Worm (Caenorhabditis elegans) whole organism, L3 larva: Measurements from ENCODE around the gene C17G1.5.

ENCODE experiments used
- R02D3.7 ChIP-seq: fragments of 150-350 bp; optimal IDR thresholded peaks from 2 replicates; lab custom pipeline; 2014; ENCODE audit warnings: missing biosample characterization, missing genetic modification characterization
- ZK546.5 ChIP-seq: sonication (generic microtip); optimal IDR thresholded peaks from 2 replicates; lab custom pipeline; 2017; ENCODE audit warnings: missing biosample characterization, missing genetic modification characterization
- aly-2 ChIP-seq: fragments of 150-350 bp; optimal IDR thresholded peaks from 2 replicates; lab custom pipeline; 2014; ENCODE audit warnings: missing biosample characterization, missing genetic modification characterization
- ceh-16 ChIP-seq: sonication (generic microtip); optimal IDR thresholded peaks from 2 replicates; lab custom pipeline; 2017; ENCODE audit warnings: missing biosample characterization, missing genetic modification characterization
- ceh-28 ChIP-seq: fragments of 150-350 bp; optimal IDR thresholded peaks from 2 replicates; lab custom pipeline; 2014; ENCODE audit warnings: missing biosample characterization, missing genetic modification reagents, missing genetic modification characterization
- ceh-9 ChIP-seq: sonication (generic microtip); optimal IDR thresholded peaks from 2 replicates; lab custom pipeline; 2018; ENCODE audit warnings: missing biosample characterization, missing genetic modification characterization
- egl-27 ChIP-seq: sonication (generic microtip); optimal IDR thresholded peaks from 4 replicates; lab custom pipeline; 2017; ENCODE audit warnings: missing biosample characterization, missing genetic modification reagents, missing genetic modification characterization
- elt-1 ChIP-seq: fragments of 150-350 bp; optimal IDR thresholded peaks from 2 replicates; lab custom pipeline; 2014; ENCODE audit warnings: missing biosample characterization, missing genetic modification characterization
- elt-2 ChIP-seq: sonication (generic microtip); optimal IDR thresholded peaks from 2 replicates; lab custom pipeline; 2016; ENCODE audit warnings: missing genetic modification reagents, mild to moderate bottlenecking, missing genetic modification characterization, missing compliant biosample characterization
- elt-3 ChIP-seq, 3 experiments: fragments of 150-350 bp in 1 of 3; sonication (generic microtip) in 2 of 3; optimal IDR thresholded peaks; 2 replicates in 2 of 3; 4 replicates in 1 of 3; lab custom pipeline; 2014 to 2017; ENCODE audit warnings: missing biosample characterization in 3 of 3, missing genetic modification characterization in 3 of 3
- eor-1 ChIP-seq, 2 experiments: fragments of 150-350 bp; optimal IDR thresholded peaks; 2 replicates each; lab custom pipeline; 2014 to 2018; ENCODE audit warnings: missing biosample characterization in 2 of 2, missing genetic modification characterization in 2 of 2
- fkh-10 ChIP-seq: sonication (generic microtip); optimal IDR thresholded peaks from 2 replicates; lab custom pipeline; 2017; ENCODE audit warnings: missing biosample characterization, missing genetic modification reagents, missing genetic modification characterization
- fos-1 ChIP-seq: fragments of 150-350 bp; optimal IDR thresholded peaks from 2 replicates; lab custom pipeline; 2014; ENCODE audit warnings: missing biosample characterization, missing genetic modification characterization
- hmg-11 ChIP-seq: sonication (generic microtip); optimal IDR thresholded peaks from 2 replicates; lab custom pipeline; 2016; ENCODE audit warnings: missing genetic modification characterization, missing compliant biosample characterization
- lsy-12 ChIP-seq: sonication (generic microtip); optimal IDR thresholded peaks from 2 replicates; lab custom pipeline; 2016; ENCODE audit warnings: mild to moderate bottlenecking, missing genetic modification characterization, missing compliant biosample characterization
- mdl-1 ChIP-seq: fragments of 150-350 bp; optimal IDR thresholded peaks from 2 replicates; lab custom pipeline; 2014; ENCODE audit warnings: missing biosample characterization, missing genetic modification characterization
- mml-1 ChIP-seq: fragments of 150-350 bp; sonication (generic microtip); optimal IDR thresholded peaks from 3 replicates; lab custom pipeline; 2014; ENCODE audit warnings: missing biosample characterization, missing genetic modification characterization
- nfya-1 ChIP-seq: sonication (generic microtip); optimal IDR thresholded peaks from 2 replicates; lab custom pipeline; 2017; ENCODE audit warnings: missing genetic modification characterization, mild to moderate bottlenecking, missing compliant biosample characterization, antibody characterized with exemption, moderate library complexity; ENCODE audit not compliant: insufficient read depth
- nhr-11 ChIP-seq: fragments of 150-350 bp; optimal IDR thresholded peaks from 2 replicates; lab custom pipeline; 2014; ENCODE audit warnings: missing biosample characterization, missing genetic modification characterization
- nhr-237 ChIP-seq: fragments of 150-350 bp; optimal IDR thresholded peaks from 2 replicates; lab custom pipeline; 2014; ENCODE audit warnings: missing biosample characterization, missing genetic modification characterization
- nhr-25 ChIP-seq: sonication (generic microtip); optimal IDR thresholded peaks from 2 replicates; lab custom pipeline; 2017; ENCODE audit warnings: missing biosample characterization, missing genetic modification characterization
- nhr-28 ChIP-seq: fragments of 150-350 bp; optimal IDR thresholded peaks from 2 replicates; lab custom pipeline; 2014; ENCODE audit warnings: missing biosample characterization, missing genetic modification characterization
- nhr-67 ChIP-seq: fragments of 150-350 bp; optimal IDR thresholded peaks from 2 replicates; lab custom pipeline; 2014; ENCODE audit warnings: missing biosample characterization, missing genetic modification characterization
- pha-4 ChIP-seq: fragments of 150-350 bp; optimal IDR thresholded peaks from 2 replicates; lab custom pipeline; 2014; ENCODE audit warnings: missing biosample characterization, missing genetic modification reagents, missing genetic modification characterization
- pqm-1 ChIP-seq: fragments of 150-350 bp; optimal IDR thresholded peaks from 2 replicates; lab custom pipeline; 2017; ENCODE audit warnings: missing biosample characterization, missing genetic modification characterization, inconsistent platforms
- sea-2 ChIP-seq: fragments of 150-350 bp; sonication (generic microtip); optimal IDR thresholded peaks from 4 replicates; lab custom pipeline; 2014; ENCODE audit warnings: missing biosample characterization, missing genetic modification reagents, missing genetic modification characterization
- skn-1 ChIP-seq: fragments of 150-350 bp; optimal IDR thresholded peaks from 2 replicates; lab custom pipeline; 2014; ENCODE audit warnings: missing biosample characterization, missing genetic modification characterization
- snpc-4 ChIP-seq: fragments of 150-350 bp; optimal IDR thresholded peaks from 2 replicates; lab custom pipeline; 2014; ENCODE audit warnings: missing biosample characterization, missing genetic modification characterization
- unc-62 ChIP-seq: fragments of 150-350 bp; sonication (generic microtip); optimal IDR thresholded peaks from 4 replicates; lab custom pipeline; 2014; ENCODE audit warnings: missing biosample characterization, missing genetic modification reagents, missing genetic modification characterization
- zag-1 ChIP-seq: fragments of 150-350 bp; optimal IDR thresholded peaks from 2 replicates; lab custom pipeline; 2014; ENCODE audit warnings: missing biosample characterization, missing genetic modification characterization
- ztf-4 ChIP-seq: fragments of 150-350 bp; optimal IDR thresholded peaks from 2 replicates; lab custom pipeline; 2014; ENCODE audit warnings: missing biosample characterization, missing genetic modification characterization

C17G1.5 gene

DNA sequence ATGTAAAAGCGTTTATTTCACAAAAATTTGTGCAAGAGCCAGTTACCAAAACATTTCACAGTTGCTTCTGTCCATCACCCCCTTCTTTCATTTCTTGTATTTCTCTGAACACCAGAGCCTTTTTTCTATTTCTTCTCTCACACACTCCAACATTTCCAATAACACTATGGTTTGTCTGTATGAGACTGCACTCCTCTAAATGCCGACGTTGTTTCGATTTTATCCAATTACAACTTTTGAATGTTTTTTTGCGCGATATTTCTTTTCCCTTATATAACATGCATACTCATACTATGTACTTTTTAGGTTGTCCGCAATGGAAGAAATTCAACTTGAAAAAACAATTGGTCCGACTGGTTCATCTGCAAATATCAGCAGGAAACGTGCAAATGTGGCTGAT is 32.8 kb upstream of the C17G1.5 start, which contains the start of gene F21G4.5:
TSS of gene F21G4.5 (plus strand) at position 301 of the 400 bp plus-strand sequence.
- TF ChIP-seq hmg-11 (tag; lab: Kevin White, UChicago) (no peak), pha-4 (tag; lab: Kevin White, UChicago) (no peak), aly-2 (tag; lab: Kevin White, UChicago) (no peak)

DNA sequence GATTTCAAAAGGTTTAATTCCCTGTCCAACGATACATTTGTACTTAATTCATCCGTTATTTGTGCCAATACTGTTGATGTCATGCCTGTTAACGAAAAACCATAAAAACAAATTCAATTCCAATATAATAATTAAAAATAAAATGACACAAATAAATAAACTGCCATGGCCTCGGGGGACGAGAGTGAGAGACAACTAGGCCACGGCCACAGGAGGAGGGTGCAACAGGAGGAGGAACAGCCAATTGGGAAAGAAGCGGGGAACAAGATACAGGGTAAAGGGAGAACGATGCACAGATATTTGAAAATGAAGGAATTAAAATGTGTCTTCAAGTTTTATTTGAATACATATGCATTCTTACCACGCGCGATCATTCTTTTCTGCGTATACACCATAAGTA is 21.2 kb upstream of the C17G1.5 start, which contains the start of gene F21G4.6:
TSS of gene F21G4.6 (minus strand) at position 87 of the 400 bp plus-strand sequence.
- no peak for TF ChIP-seq fos-1 (tag; lab: Kevin White, UChicago)
- TF ChIP-seq elt-2 (tag; lab: Kevin White, UChicago), result no peak
- no peak for TF ChIP-seq nhr-67
- peak; percentile 78 for TF ChIP-seq nfya-1

DNA sequence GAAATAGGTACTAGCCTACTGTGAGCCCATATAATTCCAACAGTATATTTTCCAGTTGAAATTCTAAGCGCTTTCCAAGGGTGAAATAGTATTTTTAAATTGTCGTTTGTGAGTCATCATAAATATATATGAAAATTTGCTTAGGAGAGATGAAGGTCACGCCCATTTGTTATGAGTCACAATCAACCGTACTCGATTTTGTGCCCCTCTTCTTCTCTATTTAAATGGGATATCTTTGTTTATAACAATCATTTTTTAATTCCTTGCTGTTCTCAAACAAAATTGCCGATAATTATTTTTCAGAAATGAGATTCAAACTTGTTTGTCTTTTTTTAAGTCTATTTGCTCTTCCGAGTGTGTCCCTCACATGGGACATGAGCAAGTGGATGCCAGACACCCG is 19.6 kb upstream of the C17G1.5 start, which contains the start of gene folr-1:
TSS of gene folr-1 (plus strand) at position 301 of the 400 bp plus-strand sequence.
- TF ChIP-seq elt-3 (tag; optimal IDR thresholded peaks at IDR 0.05; lab: Kevin White, UChicago) (no peak), nhr-11 (tag; lab: Kevin White, UChicago) (no peak), eor-1 (tag; optimal IDR thresholded peaks at IDR 0.05; lab: Kevin White, UChicago) (no peak), hmg-11 (tag; lab: Kevin White, UChicago) (no peak), ceh-9 (tag; lab: Kevin White, UChicago) (no peak), egl-27 (tag; lab: Kevin White, UChicago) (no peak), mml-1 (tag; lab: Kevin White, UChicago) (no peak), aly-2 (tag; lab: Kevin White, UChicago) (no peak), ceh-16 (tag; lab: Kevin White, UChicago) (no peak), snpc-4 (tag; lab: Kevin White, UChicago) (no peak), nfya-1 (no peak), nhr-25 (tag; lab: Kevin White, UChicago) (no peak), zag-1 (no peak), unc-62 (no peak), fkh-10 (GFP tag; lab: Kevin White, UChicago) (no peak), ztf-4 (tag; lab: Kevin White, UChicago) (no peak)

DNA sequence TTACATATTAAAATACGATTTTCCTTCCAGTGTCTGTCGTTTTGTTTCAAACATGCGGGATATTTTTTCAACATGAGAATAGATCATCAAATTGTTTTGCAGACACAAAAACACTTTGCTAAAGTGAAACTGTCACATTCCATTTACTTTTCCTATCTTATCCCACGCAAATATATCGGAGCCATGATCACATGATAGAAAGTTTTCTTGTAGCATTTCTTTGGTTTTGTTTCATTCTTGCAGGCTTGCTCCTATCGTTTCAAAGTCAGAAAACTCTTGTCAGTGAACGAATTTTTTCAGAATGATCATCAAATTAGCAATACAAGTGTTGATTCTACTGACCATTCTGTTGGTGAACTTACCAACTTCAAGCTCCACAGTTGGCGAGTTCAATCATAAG is 17.3 kb upstream of the C17G1.5 start, which contains the start of gene C17G1.2:
TSS of gene C17G1.2 (plus strand) at position 301 of the 400 bp plus-strand sequence.
- TF ChIP-seq lsy-12 (tag; lab: Kevin White, UChicago) (no peak), elt-3 (tag; optimal IDR thresholded peaks at IDR 0.05; lab: Kevin White, UChicago) (no peak), ceh-16 (tag; lab: Kevin White, UChicago) (no peak), sea-2 (GFP tag; lab: Kevin White, UChicago) (no peak), nhr-25 (tag; lab: Kevin White, UChicago) (no peak), ceh-28 (no peak), pqm-1 (tag; lab: Kevin White, UChicago) (no peak), ceh-9 (tag; lab: Kevin White, UChicago) (no peak), mdl-1 (tag; lab: Kevin White, UChicago) (no peak), nhr-237 (no peak), nhr-28 (tag; lab: Kevin White, UChicago) (no peak), ZK546.5 (tag; lab: Kevin White, UChicago) (no peak), fkh-10 (GFP tag; lab: Kevin White, UChicago) (no peak), aly-2 (tag; lab: Kevin White, UChicago) (no peak), R02D3.7 (tag; lab: Kevin White, UChicago) (no peak), elt-1 (no peak)
- TF ChIP-seq, all 47 proteins: peak for 0

DNA sequence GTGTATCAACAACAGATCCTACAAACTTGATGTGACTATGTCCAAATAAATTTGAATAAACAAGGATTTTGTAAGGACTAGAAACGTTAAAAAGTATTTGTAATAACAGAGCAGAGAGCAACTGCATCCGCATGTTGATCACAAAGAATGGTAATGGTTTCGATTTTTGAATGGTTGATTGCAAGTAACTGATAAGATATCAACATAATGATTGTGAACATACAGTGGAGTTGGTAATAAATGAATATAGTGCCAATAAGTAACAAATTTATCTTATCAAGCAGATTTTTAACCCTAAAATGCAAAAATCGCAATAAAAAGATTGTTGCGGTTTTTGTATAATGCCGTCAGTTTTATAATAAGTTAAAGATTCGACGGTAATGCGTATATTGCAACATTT is 13.6 kb upstream of the C17G1.5 start, which contains the start of gene ugt-23:
TSS of gene ugt-23 (minus strand) at position 212 of the 400 bp plus-strand sequence.
- TF ChIP-seq pha-4 (tag; lab: Kevin White, UChicago) (no peak), pqm-1 (tag; lab: Kevin White, UChicago) (peak; percentile 39), nhr-11 (tag; lab: Kevin White, UChicago) (no peak), elt-2 (tag; lab: Kevin White, UChicago) (peak; percentile 71)

DNA sequence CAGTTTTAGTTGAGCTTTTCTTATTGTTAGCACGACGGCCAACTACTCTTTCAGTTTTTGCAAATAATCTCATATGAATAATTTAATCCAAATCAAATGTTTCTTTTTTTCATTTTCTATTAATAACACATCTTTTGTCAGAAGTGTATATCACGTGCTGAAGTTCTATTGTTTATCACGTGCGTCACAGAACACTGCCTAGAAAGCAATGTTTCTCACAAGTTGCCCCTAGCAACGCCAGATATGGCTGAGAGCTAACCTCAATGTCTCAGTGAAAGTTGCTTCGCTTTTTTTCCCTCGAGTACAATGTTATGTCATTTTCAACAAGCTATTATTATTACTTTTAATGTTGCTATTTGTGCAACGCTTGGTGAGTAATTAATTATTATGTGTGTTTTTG is 10.6 kb upstream of the C17G1.5 start:
- TF ChIP-seq mml-1 (tag; lab: Kevin White, UChicago) (no peak), skn-1 (tag; lab: Kevin White, UChicago) (peak; percentile 3)
